Fruit fly (Drosophila melanogaster) whole organism, pupa: ENCODE measurements around the gene Gyc89Db.

Source experiments
- CG32121 ChIP-seq: fragments of 200-800 bp; sonication (Bioruptor generic); IDR thresholded peaks from 2 replicates; pipeline ENCODE4 v1.3.6; 2022; ENCODE audit warnings: missing biosample characterization, missing genetic modification characterization
- CG4496 ChIP-seq: fragments of 200-800 bp; sonication (Bioruptor generic); IDR thresholded peaks from 3 replicates; pipeline ENCODE4 v1.3.6; 2022; ENCODE audit warnings: missing biosample characterization, missing genetic modification characterization
- CG8301 ChIP-seq: fragments of 200-800 bp; sonication (Bioruptor generic); optimal IDR thresholded peaks from 2 replicates; lab custom pipeline; 2018; ENCODE audit warnings: missing biosample characterization, mild to moderate bottlenecking, missing genetic modification characterization
- Ets98B ChIP-seq: fragments of 200-800 bp; sonication (Bioruptor generic); IDR thresholded peaks from 2 replicates; pipeline ENCODE4 v1.3.6; 2022; ENCODE audit warnings: missing biosample characterization, missing genetic modification characterization
- Pif1A ChIP-seq: fragments of 200-800 bp; sonication (Bioruptor generic); optimal IDR thresholded peaks from 3 replicates; lab custom pipeline; 2016; ENCODE audit warnings: missing biosample characterization, missing genetic modification characterization

dm6 chr3R:16472301-16472700 lies 4.6 kb upstream of the Gyc89Db start, which contains the start of gene Gyc89Da:
- TF ChIP-seq CG32121 (GFP tag; lab: Robert Waterston, UW) = no peak
- no peak for TF ChIP-seq Ets98B (GFP tag; lab: Robert Waterston, UW)
- no peak for TF ChIP-seq CG8301 (tag; lab: Kevin White, UChicago)
- no peak for TF ChIP-seq Pif1A (GFP tag; lab: Kevin White, UChicago)
- TF ChIP-seq CG4496 (GFP tag; lab: Robert Waterston, UW) = no peak
